Worm (Caenorhabditis elegans) whole organism, midembryonic: ENCODE measurements around the gene M01H9.4.

Experiments
- flt-1 ChIP-seq: fragments of 200-800 bp; sonication (Bioruptor generic); IDR thresholded peaks from 2 replicates; pipeline ENCODE4 v1.3.6; 2022; ENCODE audit warnings: missing genetic modification characterization, missing compliant biosample characterization
- klf-2 ChIP-seq: fragments of 200-800 bp; sonication (Bioruptor generic); conservative IDR thresholded peaks from 2 replicates; pipeline ENCODE4 v1.3.6; 2022; ENCODE audit warnings: missing genetic modification reagents, missing genetic modification characterization, missing compliant biosample characterization
- ref-1 ChIP-seq: fragments of 200-800 bp; sonication (Bioruptor generic); conservative IDR thresholded peaks from 2 replicates; pipeline ENCODE4 v1.3.6; 2022; ENCODE audit warnings: missing genetic modification reagents, missing genetic modification characterization, missing compliant biosample characterization
- ztf-23 ChIP-seq: fragments of 200-800 bp; sonication (Bioruptor generic); IDR thresholded peaks from 2 replicates; pipeline ENCODE4 v1.3.6; 2022; ENCODE audit warnings: missing genetic modification reagents, missing genetic modification characterization, missing compliant biosample characterization
- ztf-29 ChIP-seq: fragments of 200-800 bp; sonication (Bioruptor generic); IDR thresholded peaks from 2 replicates; pipeline ENCODE4 v1.3.6; 2022; ENCODE audit warnings: missing genetic modification reagents, missing genetic modification characterization, missing compliant biosample characterization

DNA sequence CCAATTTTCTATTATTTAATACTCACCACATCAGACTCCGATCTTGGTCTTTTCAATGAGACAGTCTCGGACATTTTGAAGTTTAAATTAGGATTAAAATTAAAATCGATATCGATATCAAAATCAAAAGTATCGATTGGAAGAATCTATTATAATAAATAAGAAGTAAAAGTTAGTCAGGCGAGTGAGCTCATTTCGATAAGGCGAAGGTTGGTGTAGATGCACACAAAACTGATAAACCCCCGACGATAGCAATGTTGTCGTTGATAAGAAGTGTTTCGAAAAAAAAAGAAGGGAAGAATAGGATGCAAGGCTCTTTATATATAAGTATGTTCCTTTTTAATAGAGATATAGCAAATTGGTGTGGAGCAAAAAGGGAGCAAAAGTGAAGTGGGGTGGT lies at the start of gene M01H9.4:
- TF ChIP-seq ztf-29 (GFP tag; lab: Robert Waterston, UW) (no peak), ztf-23 (no peak), ref-1 (GFP tag; lab: Robert Waterston, UW) (no peak), flt-1 (GFP tag; lab: Robert Waterston, UW) (no peak), klf-2 (GFP tag; lab: Robert Waterston, UW) (no peak)
